Fruit fly (Drosophila melanogaster): ENCODE measurements around the gene eIF3h.

DNA sequence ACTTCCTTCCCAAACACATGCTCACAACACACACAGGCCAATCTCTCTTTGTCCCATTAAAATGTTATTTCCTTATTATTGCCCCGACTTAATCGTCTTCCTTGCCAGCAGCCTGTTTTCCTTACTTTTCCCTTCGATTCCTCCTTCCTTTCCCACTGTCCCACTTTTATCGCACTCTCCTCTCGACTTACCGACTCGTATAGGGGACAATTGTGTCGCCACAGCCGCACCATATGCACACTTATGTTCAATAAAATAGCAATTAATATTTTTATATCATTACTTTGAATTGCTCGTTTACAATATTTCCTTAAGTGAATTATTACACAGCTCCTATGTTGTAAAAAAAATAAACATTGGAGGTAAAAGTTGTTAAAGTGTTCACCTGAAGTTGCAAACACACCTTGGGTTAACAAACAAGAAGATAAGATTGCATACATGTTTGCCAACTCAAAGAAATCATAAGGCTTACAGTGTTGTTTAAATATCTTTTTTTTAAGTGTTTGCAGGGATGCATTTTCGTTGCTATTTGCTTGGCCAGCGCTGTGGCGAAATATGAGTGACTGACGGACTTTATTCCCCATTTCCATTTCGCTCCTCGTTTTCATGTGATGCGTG is 34.1 kb upstream of the eIF3h start:
- TF ChIP-seq Dll (optimal IDR thresholded peaks at IDR 0.05) (no peak), pan (optimal IDR thresholded peaks at IDR 0.05) (no peak), CG8478 (optimal IDR thresholded peaks at IDR 0.05) (no peak), EcR (GFP tag; optimal IDR thresholded peaks at IDR 0.05) (no peak), usp (GFP tag; optimal IDR thresholded peaks at IDR 0.05) (no peak), psq (optimal IDR thresholded peaks at IDR 0.05) (no peak)
